Fruit fly (Drosophila melanogaster): ENCODE measurements around the gene ImpL2.

DNA sequence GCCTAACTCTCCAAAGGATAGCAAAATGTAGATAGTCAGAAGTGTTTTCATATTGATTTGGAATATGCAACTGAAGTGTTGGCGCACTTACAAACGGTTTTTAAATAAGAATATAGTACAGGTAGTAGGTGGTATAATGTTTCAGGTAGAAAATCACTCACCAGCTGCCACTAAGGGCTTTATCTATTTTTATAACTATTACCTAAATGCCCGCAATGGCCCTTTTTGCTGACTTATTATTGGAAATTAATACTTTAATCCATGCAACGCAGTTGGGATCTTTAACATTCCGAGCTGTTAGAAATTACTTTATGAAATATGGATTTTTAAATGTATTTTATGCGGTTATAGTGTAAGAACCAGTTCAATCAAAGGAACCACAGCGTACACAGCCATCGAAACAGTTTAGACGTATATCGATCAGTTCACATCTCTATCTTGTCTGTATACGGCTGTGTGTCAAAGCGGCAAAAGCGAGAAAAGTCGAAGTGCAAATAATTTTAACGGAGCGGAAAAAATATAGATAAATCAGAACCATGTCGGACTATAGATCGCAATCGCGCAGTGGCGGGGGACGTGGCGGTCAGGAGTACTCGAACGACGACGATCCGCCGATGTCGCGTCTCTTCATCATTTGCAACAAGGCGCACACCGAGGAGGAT, 47.6 kb upstream of the ImpL2 start, which contains the start of the genes srw and CG1316:
- TF ChIP-seq Clk (GFP tag; optimal IDR thresholded peaks at IDR 0.05) (no peak), kay (GFP tag; ENCODE audit: borderline replicate concordance) (no peak), CG1620 (GFP tag; optimal IDR thresholded peaks at IDR 0.05) (no peak), pad (GFP tag; optimal IDR thresholded peaks at IDR 0.05) (no peak), tj (GFP tag; optimal IDR thresholded peaks at IDR 0.05) (no peak), toe (GFP tag; optimal IDR thresholded peaks at IDR 0.05) (no peak), CG7101 (tag; optimal IDR thresholded peaks at IDR 0.05) (no peak), bab1 (GFP tag; optimal IDR thresholded peaks at IDR 0.05) (peak; percentile 53), ovo (GFP tag; optimal IDR thresholded peaks at IDR 0.05) (no peak), cnc (optimal IDR thresholded peaks at IDR 0.05) (no peak), Crg-1 (GFP tag; optimal IDR thresholded peaks at IDR 0.05) (no peak), CG14711 (tag; optimal IDR thresholded peaks at IDR 0.05) (no peak), Mnt (GFP tag; optimal IDR thresholded peaks at IDR 0.05) (peak; percentile 41), Hr96 (GFP tag; optimal IDR thresholded peaks at IDR 0.05) (no peak)
